Fruit fly (Drosophila melanogaster): Measurements from ENCODE around the gene CG43056.

Gene CG43056

dm6 chr2L:4433608-4434007 lies 4.0 kb upstream of the CG43056 start, which contains the start of the genes CG34177 and CG34178:
Gene CG34177, plus strand, starts transcription at chr2L:4433908.
Gene CG34178, plus strand, starts transcription at chr2L:4433908.
- TF ChIP-seq Smox (GFP tag; optimal IDR thresholded peaks at IDR 0.05) (no peak), svp (GFP tag) (peak; percentile 21), pdm3 (GFP tag; optimal IDR thresholded peaks at IDR 0.05) (no peak), OdsH (GFP tag; optimal IDR thresholded peaks at IDR 0.05) (no peak), CG6276 (GFP tag; optimal IDR thresholded peaks at IDR 0.05) (no peak)

dm6 chr2L:4440881-4441737 lies 3.5 kb downstream of the CG43056 start, which contains the start of gene CG15431:
Gene CG15431, minus strand, starts transcription at chr2L:4441282.
- TF ChIP-seq CG11762 (GFP tag; optimal IDR thresholded peaks at IDR 0.05; ENCODE audit: insufficient read depth) (no peak), eg (GFP tag; IDR thresholded peaks at IDR 0.05) (0 out of 3 replicates have a peak, but pooled peaks have one; percentile 40), CG15336 (GFP tag; IDR thresholded peaks at IDR 0.05) (peak; percentile 40; the same call in 1 of the 2 replicates), CG8119 (GFP tag; IDR thresholded peaks at IDR 0.05) (peak; percentile 47; the same call in 1 of the 3 replicates), CG6163 (GFP tag; IDR thresholded peaks at IDR 0.05) (peak; percentile 56; the same call in 1 of the 3 replicates), salr (GFP tag; optimal IDR thresholded peaks at IDR 0.05) (peak; percentile 56 to 82), fd59A (GFP tag; optimal IDR thresholded peaks at IDR 0.05) (no peak), CG11902 (GFP tag; optimal IDR thresholded peaks at IDR 0.05) (no peak), CG11294 (GFP tag; IDR thresholded peaks at IDR 0.05) (no peak)

dm6 chr2L:4442010-4442587 lies 4.5 kb downstream of the CG43056 start, which contains the start of the genes Sfp24F and CG15432:
Gene Sfp24F, minus strand, starts transcription at chr2L:4442060.
Gene CG15432, plus strand, starts transcription at chr2L:4442320.
- TF ChIP-seq salr (GFP tag; optimal IDR thresholded peaks at IDR 0.05) = no peak
- peak; percentile 87 for TF ChIP-seq fkh (GFP tag; optimal IDR thresholded peaks at IDR 0.05)
- TF ChIP-seq Blimp-1 (GFP tag; optimal IDR thresholded peaks at IDR 0.05) = no peak
- TF ChIP-seq CG6854 (GFP tag; optimal IDR thresholded peaks at IDR 0.05) = no peak

dm6 chr2L:4444457-4444856 lies 6.9 kb downstream of the CG43056 start, which contains the start of the genes morgue and Elp3:
Gene morgue, minus strand, starts transcription at chr2L:4444680.
Gene Elp3, plus strand, starts transcription at chr2L:4444732.
- TF ChIP-seq CG6854 (GFP tag; optimal IDR thresholded peaks at IDR 0.05) (peak; percentile 20), fkh (GFP tag; optimal IDR thresholded peaks at IDR 0.05) (peak; percentile 77), Sox15 (GFP tag; optimal IDR thresholded peaks at IDR 0.05) (no peak)

DNA sequence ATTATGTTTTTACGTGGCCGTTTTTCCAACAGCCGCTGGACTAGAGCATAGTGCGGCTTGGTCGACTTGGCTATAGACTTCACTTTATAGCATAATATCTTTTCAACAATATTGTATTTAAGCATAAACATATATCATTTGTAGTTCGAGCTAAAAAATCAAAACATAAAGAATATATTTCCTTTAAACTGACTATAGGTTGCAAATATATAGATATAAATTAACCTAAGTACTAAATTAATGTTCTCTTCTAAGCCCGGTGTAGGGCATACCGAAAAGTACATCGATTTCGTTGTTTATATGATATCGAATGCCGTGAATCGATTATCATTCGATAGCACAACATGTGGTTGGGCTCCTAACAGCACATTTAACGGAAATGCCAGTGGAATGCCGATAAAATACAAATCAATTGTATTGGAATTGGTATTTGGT lies 11.0 kb downstream of the CG43056 start, which contains the start of gene MFS18:
Gene MFS18 (minus strand): TSS at position 54 of the 435 bp plus-strand sequence.
- peak; percentile 94 for TF ChIP-seq Sox102F (GFP tag; optimal IDR thresholded peaks at IDR 0.05)
- TF ChIP-seq CG32006 (GFP tag; optimal IDR thresholded peaks at IDR 0.05) = peak; percentile 96
- peak; percentile 93 for TF ChIP-seq cyc (GFP tag; optimal IDR thresholded peaks at IDR 0.05)
- peak; percentile 20 for TF ChIP-seq Hr38 (GFP tag; optimal IDR thresholded peaks at IDR 0.05)
- TF ChIP-seq OdsH (GFP tag; optimal IDR thresholded peaks at IDR 0.05) = peak; percentile 97
- TF ChIP-seq ss (GFP tag; optimal IDR thresholded peaks at IDR 0.05) = peak in 1 of 2 experiments; percentile 90
- peak; percentile 98 for TF ChIP-seq CG6276 (GFP tag; optimal IDR thresholded peaks at IDR 0.05)
- TF ChIP-seq Lpt (GFP tag; optimal IDR thresholded peaks at IDR 0.05) = peak; percentile 93
- peak; percentile 95 for TF ChIP-seq CG11902 (GFP tag; optimal IDR thresholded peaks at IDR 0.05)
- TF ChIP-seq fd85E (GFP tag; optimal IDR thresholded peaks at IDR 0.05) = peak; percentile 97
- TF ChIP-seq topi (GFP tag; optimal IDR thresholded peaks at IDR 0.05) = peak; percentile 95
- TF ChIP-seq CG3919 (GFP tag; optimal IDR thresholded peaks at IDR 0.05) = peak; percentile 97
- peak; percentile 81 for TF ChIP-seq dac (GFP tag; optimal IDR thresholded peaks at IDR 0.05)
- TF ChIP-seq CG8632 (GFP tag; optimal IDR thresholded peaks at IDR 0.05) = peak; percentile 98
- peak; percentile 94 for TF ChIP-seq lz (GFP tag; optimal IDR thresholded peaks at IDR 0.05)
- peak; percentile 88 for TF ChIP-seq Hr39 (GFP tag; optimal IDR thresholded peaks at IDR 0.05)
- peak; percentile 99 for TF ChIP-seq CG8119 (GFP tag; IDR thresholded peaks at IDR 0.05)
- no peak for TF ChIP-seq CG9139 (GFP tag; optimal IDR thresholded peaks at IDR 0.05)
- peak; percentile 95 for TF ChIP-seq Met (GFP tag; optimal IDR thresholded peaks at IDR 0.05)
- TF ChIP-seq CG8319 (GFP tag; optimal IDR thresholded peaks at IDR 0.05) = peak; percentile 98
- TF ChIP-seq CG10669 (GFP tag; optimal IDR thresholded peaks at IDR 0.05) = peak; percentile 99
- TF ChIP-seq fd59A (GFP tag; optimal IDR thresholded peaks at IDR 0.05) = peak; percentile 84
- TF ChIP-seq CG10631 (GFP tag; optimal IDR thresholded peaks at IDR 0.05) = peak; percentile 97
- TF ChIP-seq achi (GFP tag; optimal IDR thresholded peaks at IDR 0.05) = peak; percentile 97
- peak; percentile 86 for TF ChIP-seq dsx (GFP tag; optimal IDR thresholded peaks at IDR 0.05; ENCODE audit: poor library complexity, severe bottlenecking)
- TF ChIP-seq CG6854 (GFP tag; optimal IDR thresholded peaks at IDR 0.05) = peak; percentile 96
- peak; percentile 98 for TF ChIP-seq svp (GFP tag)
- TF ChIP-seq eg (GFP tag; IDR thresholded peaks at IDR 0.05) = peak; percentile 99

All from whole organism, prepupa.